Fruit fly (Drosophila melanogaster) whole organism, pupa: Measurements from ENCODE around the gene Vajk1.
A peak's percentile ranks its signal among the peaks of the same experiment; 100 is the strongest.

ENCODE experiments used
- CG10348 ChIP-seq: fragments of 200-800 bp; sonication (Bioruptor generic); IDR thresholded peaks from 2 replicates; pipeline ENCODE4 v1.3.6; 2022; ENCODE audit warnings: missing biosample characterization, missing genetic modification characterization
- CG12605 ChIP-seq: fragments of 200-800 bp; sonication (Bioruptor generic); IDR thresholded peaks from 2 replicates; pipeline ENCODE4 v1.3.6; 2022; ENCODE audit warnings: missing biosample characterization, missing genetic modification characterization
- CG13204 ChIP-seq: fragments of 200-800 bp; sonication (Bioruptor generic); optimal IDR thresholded peaks from 2 replicates; lab custom pipeline; 2018; ENCODE audit warnings: missing biosample characterization, mild to moderate bottlenecking, missing genetic modification characterization, moderate library complexity
- CG14655 ChIP-seq: fragments of 200-800 bp; sonication (Bioruptor generic); optimal IDR thresholded peaks from 3 replicates; lab custom pipeline; 2017; ENCODE audit warnings: mild to moderate bottlenecking, missing biosample characterization, missing genetic modification reagents, missing genetic modification characterization
- CG15710 ChIP-seq: fragments of 200-800 bp; sonication (Bioruptor generic); optimal IDR thresholded peaks from 2 replicates; lab custom pipeline; 2018; ENCODE audit warnings: missing biosample characterization, mild to moderate bottlenecking, missing genetic modification characterization, moderate library complexity
- CG17806 ChIP-seq: fragments of 200-800 bp; sonication (Bioruptor generic); optimal IDR thresholded peaks from 2 replicates; lab custom pipeline; 2018; ENCODE audit warnings: missing biosample characterization, mild to moderate bottlenecking, missing genetic modification characterization, moderate library complexity
- CG32121 ChIP-seq: fragments of 200-800 bp; sonication (Bioruptor generic); IDR thresholded peaks from 2 replicates; pipeline ENCODE4 v1.3.6; 2022; ENCODE audit warnings: missing biosample characterization, missing genetic modification characterization
- CG34367 ChIP-seq: fragments of 200-800 bp; sonication (Bioruptor generic); optimal IDR thresholded peaks from 2 replicates; lab custom pipeline; 2018; ENCODE audit warnings: missing biosample characterization, mild to moderate bottlenecking, missing genetic modification characterization
- CG4496 ChIP-seq: fragments of 200-800 bp; sonication (Bioruptor generic); IDR thresholded peaks from 3 replicates; pipeline ENCODE4 v1.3.6; 2022; ENCODE audit warnings: missing biosample characterization, missing genetic modification characterization
- CG8159 ChIP-seq: fragments of 200-800 bp; sonication (Bioruptor generic); optimal IDR thresholded peaks from 3 replicates; lab custom pipeline; 2018; ENCODE audit warnings: missing biosample characterization, mild to moderate bottlenecking, missing genetic modification characterization, moderate library complexity
- CG8301 ChIP-seq: fragments of 200-800 bp; sonication (Bioruptor generic); optimal IDR thresholded peaks from 2 replicates; lab custom pipeline; 2018; ENCODE audit warnings: missing biosample characterization, mild to moderate bottlenecking, missing genetic modification characterization
- CG9948 ChIP-seq: fragments of 200-800 bp; sonication (Bioruptor generic); optimal IDR thresholded peaks from 2 replicates; lab custom pipeline; 2018; ENCODE audit warnings: missing biosample characterization, mild to moderate bottlenecking, missing genetic modification characterization, moderate library complexity
- D1 ChIP-seq: fragments of 200-800 bp; sonication (Bioruptor generic); optimal IDR thresholded peaks from 2 replicates; lab custom pipeline; 2018; ENCODE audit warnings: missing biosample characterization, mild to moderate bottlenecking, missing genetic modification characterization, moderate library complexity
- EcR ChIP-seq: fragments of 200-800 bp; sonication (Bioruptor generic); optimal IDR thresholded peaks from 3 replicates; lab custom pipeline; 2019; ENCODE audit warnings: missing biosample characterization, missing genetic modification characterization, mild to moderate bottlenecking, moderate library complexity, missing genetic modification reagents
- Ets98B ChIP-seq: fragments of 200-800 bp; sonication (Bioruptor generic); IDR thresholded peaks from 2 replicates; pipeline ENCODE4 v1.3.6; 2022; ENCODE audit warnings: missing biosample characterization, missing genetic modification characterization
- Pif1A ChIP-seq: fragments of 200-800 bp; sonication (Bioruptor generic); optimal IDR thresholded peaks from 3 replicates; lab custom pipeline; 2016; ENCODE audit warnings: missing biosample characterization, missing genetic modification characterization
- Pif1B ChIP-seq: fragments of 200-800 bp; sonication (Bioruptor generic); optimal IDR thresholded peaks from 3 replicates; lab custom pipeline; 2016; ENCODE audit warnings: missing biosample characterization, missing genetic modification characterization
- Snoo ChIP-seq: fragments of 200-800 bp; sonication (Bioruptor generic); optimal IDR thresholded peaks from 3 replicates; lab custom pipeline; 2017; ENCODE audit warnings: missing biosample characterization, mild to moderate bottlenecking, missing genetic modification characterization, inconsistent platforms
- fd96Ca ChIP-seq: fragments of 200-800 bp; sonication (Bioruptor generic); IDR thresholded peaks from 3 replicates; pipeline ENCODE4 v1.3.6; 2022; ENCODE audit warnings: missing biosample characterization, missing genetic modification characterization
- gl ChIP-seq: fragments of 200-800 bp; sonication (Bioruptor generic); optimal IDR thresholded peaks from 2 replicates; lab custom pipeline; 2018; ENCODE audit warnings: missing biosample characterization, mild to moderate bottlenecking, missing genetic modification characterization
- rn ChIP-seq: fragments of 200-800 bp; sonication (Bioruptor generic); IDR thresholded peaks from 2 replicates; pipeline ENCODE4 v1.3.6; 2022; ENCODE audit warnings: missing biosample characterization, missing genetic modification characterization

The Vajk1 gene

DNA sequence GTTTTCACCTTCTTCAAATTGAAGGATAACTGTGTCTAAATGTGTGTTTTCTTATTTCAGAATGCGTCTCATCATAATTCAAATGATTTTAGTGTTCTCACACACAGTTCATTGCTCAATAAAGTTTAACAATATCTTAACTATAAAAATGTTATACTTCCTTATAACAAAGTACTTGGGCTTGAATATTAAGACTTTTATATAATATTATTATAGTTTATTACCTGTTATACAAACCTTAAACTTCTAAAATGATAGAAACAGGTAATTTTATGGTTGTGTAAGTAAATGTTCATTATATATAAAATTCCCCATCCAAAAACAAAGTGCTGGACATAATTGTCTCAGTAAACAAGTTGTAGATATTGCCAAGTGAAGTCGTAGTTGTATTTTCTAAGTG is 14.3 kb downstream of the Vajk1 start, which contains the start of gene Ance-2:
Gene Ance-2, plus strand, starts transcription at position 301 of the 400 bp plus-strand sequence.
- TF ChIP-seq EcR (GFP tag; lab: Kevin White, UChicago) (no peak), CG8159 (no peak), CG9948 (tag; lab: Kevin White, UChicago) (no peak), Ets98B (no peak), rn (GFP tag; lab: Robert Waterston, UW) (no peak), Pif1A (GFP tag; lab: Kevin White, UChicago) (no peak), gl (tag; lab: Kevin White, UChicago) (no peak), CG13204 (GFP tag; lab: Kevin White, UChicago) (no peak), CG8301 (tag; lab: Kevin White, UChicago) (no peak), CG17806 (tag; lab: Kevin White, UChicago) (no peak), CG12605 (GFP tag; lab: Robert Waterston, UW) (no peak), CG32121 (GFP tag; lab: Robert Waterston, UW) (no peak), CG14655 (GFP tag; lab: Kevin White, UChicago) (no peak), Snoo (tag; lab: Kevin White, UChicago) (no peak), CG15710 (tag; lab: Kevin White, UChicago) (no peak), CG34367 (no peak)

DNA sequence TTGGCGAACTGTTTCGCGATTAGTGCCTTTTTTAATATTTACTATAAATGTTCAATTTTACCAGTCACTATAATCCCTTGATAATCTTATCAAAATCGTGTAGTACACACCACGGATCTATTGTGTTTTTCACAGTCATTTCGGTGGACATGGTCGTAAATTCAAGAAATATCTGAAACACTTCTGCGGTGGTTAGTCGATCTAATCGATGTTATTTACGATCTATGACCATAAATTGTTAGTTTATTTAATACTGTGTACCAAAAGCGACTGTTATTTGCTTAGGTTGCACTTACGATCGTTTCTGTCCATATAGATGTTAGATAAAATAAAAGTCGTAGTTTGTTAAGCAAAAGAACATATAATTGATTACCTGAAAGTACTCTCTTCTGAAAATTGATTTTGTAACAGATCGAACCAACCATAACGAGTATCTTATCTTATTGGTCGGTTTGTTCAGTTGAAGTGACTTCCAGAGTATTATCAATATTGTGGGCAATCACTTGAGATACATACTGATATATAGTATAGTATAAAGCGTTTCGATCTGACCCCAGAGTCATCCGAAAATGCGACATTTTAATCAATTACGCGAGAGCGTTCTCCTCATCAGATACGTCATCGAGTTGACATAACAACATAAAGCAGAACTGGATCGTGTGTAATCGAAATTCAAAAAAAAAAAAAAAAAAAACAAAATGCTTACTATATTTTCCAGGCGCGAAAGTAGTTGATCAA is 17.3 kb downstream of the Vajk1 start:
- TF ChIP-seq CG34367, result no peak
- TF ChIP-seq CG12605 (GFP tag; lab: Robert Waterston, UW), result no peak
- TF ChIP-seq Pif1B (GFP tag; lab: Kevin White, UChicago), result no peak
- no peak for TF ChIP-seq Ets98B
- no peak for TF ChIP-seq rn (GFP tag; lab: Robert Waterston, UW)
- TF ChIP-seq CG13204 (GFP tag; lab: Kevin White, UChicago), result no peak
- TF ChIP-seq CG8301 (tag; lab: Kevin White, UChicago), result no peak
- TF ChIP-seq CG4496 (GFP tag; lab: Robert Waterston, UW), result no peak

DNA sequence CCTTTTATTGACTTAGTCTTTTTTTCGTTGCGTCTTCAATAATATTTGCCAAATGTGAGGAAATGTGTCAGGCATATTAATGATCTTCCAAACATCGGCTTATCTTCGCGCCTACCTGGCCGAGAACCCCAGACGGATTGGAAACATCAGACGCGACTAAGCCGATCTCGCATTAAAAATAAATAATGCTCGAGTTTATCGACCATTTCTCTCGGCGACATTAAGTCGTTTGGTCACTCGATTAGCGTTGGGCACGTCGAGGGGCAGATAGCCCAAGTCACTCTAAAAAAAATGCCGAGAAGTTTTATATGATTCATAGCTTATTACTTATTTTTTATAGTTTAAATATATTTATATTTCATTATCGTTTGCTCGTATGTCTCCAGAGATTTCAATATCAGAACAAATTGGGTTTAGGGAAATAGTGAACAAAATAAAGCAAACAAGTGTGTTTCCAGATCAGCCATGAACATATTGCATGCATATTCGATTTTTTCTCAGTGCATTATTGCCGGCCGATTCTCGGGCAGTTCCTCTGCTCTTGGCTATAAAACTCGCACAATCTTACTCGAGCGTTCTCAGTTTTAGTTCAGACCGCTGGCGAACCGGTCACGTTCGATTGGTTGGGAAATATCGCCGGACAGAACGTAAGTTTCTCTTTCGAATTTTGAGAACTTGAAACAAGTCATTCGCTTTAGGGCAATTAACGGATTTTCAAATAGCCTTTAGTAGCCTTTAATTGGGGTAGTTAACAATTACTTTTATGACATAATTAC is 18.1 kb downstream of the Vajk1 start, which contains the start of gene Ance:
Gene Ance, plus strand, starts transcription at position 574 of the 776 bp plus-strand sequence.
- TF ChIP-seq D1 (tag; lab: Kevin White, UChicago) (no peak), Snoo (tag; lab: Kevin White, UChicago) (peak; percentile 37), CG4496 (GFP tag; lab: Robert Waterston, UW) (peak; percentile 62), CG12605 (GFP tag; lab: Robert Waterston, UW) (no peak), rn (GFP tag; lab: Robert Waterston, UW) (no peak), EcR (GFP tag; lab: Kevin White, UChicago) (peak; percentile 28), Pif1A (GFP tag; lab: Kevin White, UChicago) (peak; percentile 49), CG15710 (tag; lab: Kevin White, UChicago) (peak; percentile 75), gl (tag; lab: Kevin White, UChicago) (no peak), Ets98B (peak; percentile 25; the same call in 1 of the 2 replicates), CG9948 (tag; lab: Kevin White, UChicago) (peak; percentile 38), CG13204 (GFP tag; lab: Kevin White, UChicago) (no peak), CG14655 (GFP tag; lab: Kevin White, UChicago) (no peak), CG8301 (tag; lab: Kevin White, UChicago) (no peak), fd96Ca (GFP tag; lab: Robert Waterston, UW) (peak; percentile 62; the same call in 2 of the 3 replicates), CG8159 (peak; percentile 61), CG17806 (tag; lab: Kevin White, UChicago) (no peak), CG10348 (GFP tag; lab: Robert Waterston, UW) (no peak), CG32121 (GFP tag; lab: Robert Waterston, UW) (peak; percentile 40; the same call in 1 of the 2 replicates), CG34367 (peak; percentile 53), Pif1B (GFP tag; lab: Kevin White, UChicago) (peak; percentile 53)

DNA sequence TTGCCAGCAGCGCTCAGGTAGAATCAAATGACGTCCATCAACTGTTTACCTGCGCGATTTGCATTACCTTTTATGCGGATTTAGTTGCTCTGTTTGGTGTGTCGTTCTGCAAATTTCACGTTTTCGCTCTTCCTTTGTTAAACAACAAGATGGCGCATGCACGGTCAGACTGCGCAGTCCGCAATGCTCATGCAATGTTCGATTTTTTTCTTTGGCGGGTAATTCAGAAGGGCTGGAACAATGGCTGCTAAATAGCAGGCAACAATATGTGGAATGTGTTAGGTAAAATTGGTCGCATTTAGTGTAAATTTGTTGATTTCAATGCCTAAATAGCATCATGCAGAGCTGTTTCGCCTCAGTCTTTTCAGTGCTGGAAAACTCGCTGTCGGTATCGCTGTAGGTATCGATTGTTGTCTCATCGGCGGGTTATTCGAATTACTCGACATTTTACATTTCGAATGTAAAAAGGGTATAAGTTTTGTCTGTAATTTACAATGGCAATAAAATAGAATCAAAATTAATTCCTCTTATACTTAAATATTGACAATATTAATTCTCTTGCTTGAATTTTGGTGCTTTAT is 18.9 kb downstream of the Vajk1 start, which contains the start of gene Smg5:
Gene Smg5, minus strand, starts transcription at position 331 of the 581 bp plus-strand sequence.
- no peak for TF ChIP-seq D1 (tag; lab: Kevin White, UChicago)
- TF ChIP-seq CG17806 (tag; lab: Kevin White, UChicago), result peak; percentile 59
- peak; percentile 72 for TF ChIP-seq Snoo (tag; lab: Kevin White, UChicago)
- TF ChIP-seq CG15710 (tag; lab: Kevin White, UChicago), result peak; percentile 80
- no peak for TF ChIP-seq Pif1A (GFP tag; lab: Kevin White, UChicago)
- peak; percentile 55; the same call in 1 of the 2 replicates for TF ChIP-seq CG10348 (GFP tag; lab: Robert Waterston, UW)
- no peak for TF ChIP-seq Pif1B (GFP tag; lab: Kevin White, UChicago)
- TF ChIP-seq fd96Ca (GFP tag; lab: Robert Waterston, UW), result peak; percentile 98
- peak; percentile 72 for TF ChIP-seq CG34367
- peak; percentile 93 for TF ChIP-seq CG4496 (GFP tag; lab: Robert Waterston, UW)
- TF ChIP-seq CG12605 (GFP tag; lab: Robert Waterston, UW), result 0 out of 2 replicates have a peak, but pooled peaks have one; percentile 17
- peak; percentile 41 for TF ChIP-seq CG9948 (tag; lab: Kevin White, UChicago)
- TF ChIP-seq CG8301 (tag; lab: Kevin White, UChicago), result peak; percentile 63
- no peak for TF ChIP-seq CG13204 (GFP tag; lab: Kevin White, UChicago)
- peak; percentile 65 for TF ChIP-seq rn (GFP tag; lab: Robert Waterston, UW)
- TF ChIP-seq Ets98B, result peak; percentile 89
- peak; percentile 90 for TF ChIP-seq CG32121 (GFP tag; lab: Robert Waterston, UW)
